Worm (Caenorhabditis elegans) whole organism, L4/young adult: ENCODE results near the gene mltn-9.

Experiments
- W03F9.2 ChIP-seq: fragments of 150-350 bp; optimal IDR thresholded peaks from 2 replicates; lab custom pipeline; 2014; ENCODE audit warnings: missing biosample characterization, missing genetic modification characterization
- dao-5 ChIP-seq: sonication (generic microtip); optimal IDR thresholded peaks from 2 replicates; lab custom pipeline; 2016; ENCODE audit warnings: missing genotype, missing genetic modification characterization, moderate library complexity, missing compliant biosample characterization

DNA sequence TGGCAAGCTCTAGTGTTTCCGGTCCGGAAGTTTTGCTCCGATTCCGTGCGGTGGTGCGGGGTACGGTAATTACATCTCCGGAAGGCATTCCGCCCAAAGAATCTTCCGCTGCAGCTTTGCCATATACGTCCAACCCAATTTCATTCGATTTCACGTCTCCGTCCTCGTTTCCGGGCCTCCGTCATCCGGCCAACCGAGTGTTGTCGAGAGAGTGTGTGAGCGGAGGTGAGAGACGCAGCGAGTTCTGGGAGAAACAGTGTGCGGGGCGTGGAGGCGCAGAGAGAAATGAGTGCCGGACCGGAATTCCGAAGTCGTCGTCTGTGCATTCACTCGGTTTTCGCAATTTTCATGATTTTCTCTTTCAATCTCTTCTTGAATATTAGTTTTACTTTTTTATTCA, 46.5 kb upstream of the mltn-9 start:
- TF ChIP-seq W03F9.2 (tag; lab: Kevin White, UChicago) (no peak), dao-5 (tag; lab: Kevin White, UChicago) (no peak)
